Worm (Caenorhabditis elegans) whole organism, L4 larva: Measurements from ENCODE around the gene col-178.

Experiments
- F37D6.2 ChIP-seq: sonication (generic microtip); optimal IDR thresholded peaks from 2 replicates; lab custom pipeline; 2016; ENCODE audit warnings: mild to moderate bottlenecking, missing genetic modification characterization, missing compliant biosample characterization
- F44E2.7 ChIP-seq: fragments of 200-800 bp; sonication (Bioruptor generic); IDR thresholded peaks from 2 replicates; pipeline ENCODE4 v2.1.2; 2022; ENCODE audit warnings: missing genetic modification characterization, missing compliant biosample characterization
- R02D3.7 ChIP-seq: fragments of 150-350 bp; sonication (generic microtip); optimal IDR thresholded peaks from 3 replicates; lab custom pipeline; 2014; ENCODE audit warnings: missing biosample characterization, missing genetic modification characterization
- T20F7.1 ChIP-seq: fragments of 200-800 bp; sonication (Bioruptor generic); optimal IDR thresholded peaks from 2 replicates; lab custom pipeline; 2018; ENCODE audit warnings: mild to moderate bottlenecking, missing genetic modification characterization, missing compliant biosample characterization
- Y105C5A.15 ChIP-seq: fragments of 200-800 bp; sonication (Bioruptor generic); IDR thresholded peaks from 2 replicates; pipeline ENCODE4 v1.3.6; 2022; ENCODE audit warnings: missing genetic modification characterization, missing compliant biosample characterization
- Y75B8A.6 ChIP-seq: fragments of 200-800 bp; sonication (Bioruptor generic); IDR thresholded peaks from 2 replicates; pipeline ENCODE4 v1.3.6; 2022; ENCODE audit warnings: missing genetic modification reagents, missing genetic modification characterization, missing compliant biosample characterization
- aly-2 ChIP-seq: sonication (generic microtip); optimal IDR thresholded peaks from 2 replicates; lab custom pipeline; 2018; ENCODE audit warnings: missing biosample characterization, missing genetic modification characterization
- ama-1 ChIP-seq: fragments of 150-350 bp; optimal IDR thresholded peaks from 2 replicates; lab custom pipeline; 2014; ENCODE audit warnings: inconsistent platforms, mixed read lengths
- ceh-20 ChIP-seq: fragments of 200-800 bp; sonication (Bioruptor generic); IDR thresholded peaks from 2 replicates; pipeline ENCODE4 v1.3.6; 2022; ENCODE audit warnings: missing genetic modification reagents, missing genetic modification characterization, missing compliant biosample characterization
- ceh-28 ChIP-seq: fragments of 150-350 bp; optimal IDR thresholded peaks from 2 replicates; lab custom pipeline; 2014; ENCODE audit warnings: missing biosample characterization, missing genetic modification reagents, missing genetic modification characterization
- ceh-62 ChIP-seq: sonication (generic microtip); optimal IDR thresholded peaks from 2 replicates; lab custom pipeline; 2017; ENCODE audit warnings: missing biosample characterization, missing genetic modification characterization
- ceh-82 ChIP-seq: sonication (generic microtip); optimal IDR thresholded peaks from 2 replicates; lab custom pipeline; 2017; ENCODE audit warnings: missing biosample characterization, missing genetic modification characterization
- ces-1 ChIP-seq: fragments of 150-350 bp; sonication (generic microtip); optimal IDR thresholded peaks from 4 replicates; lab custom pipeline; 2014; ENCODE audit warnings: missing biosample characterization, missing genetic modification reagents, missing genetic modification characterization
- cey-2 ChIP-seq: sonication (generic microtip); optimal IDR thresholded peaks from 3 replicates; lab custom pipeline; 2017; ENCODE audit warnings: missing genetic modification characterization, mild to moderate bottlenecking, missing compliant biosample characterization, antibody characterized with exemption, borderline replicate concordance; ENCODE audit not compliant: insufficient read depth
- daf-12 ChIP-seq: fragments of 150-350 bp; optimal IDR thresholded peaks from 2 replicates; lab custom pipeline; 2014; ENCODE audit warnings: missing biosample characterization, missing genetic modification reagents, missing genetic modification characterization
- daf-19 ChIP-seq: fragments of 200-800 bp; sonication (Bioruptor generic); conservative IDR thresholded peaks from 2 replicates; pipeline ENCODE4 v1.3.6; 2022; ENCODE audit warnings: missing genetic modification characterization, missing compliant biosample characterization
- dmd-6 ChIP-seq: fragments of 200-800 bp; sonication (Bioruptor generic); IDR thresholded peaks from 2 replicates; pipeline ENCODE4 v1.3.6; 2022; ENCODE audit warnings: missing genetic modification reagents, missing genetic modification characterization, missing compliant biosample characterization
- dmd-9 ChIP-seq: fragments of 200-800 bp; sonication (Bioruptor generic); IDR thresholded peaks from 2 replicates; pipeline ENCODE4 v1.3.6; 2022; ENCODE audit warnings: missing genetic modification reagents, missing genetic modification characterization, missing compliant biosample characterization
- dve-1 ChIP-seq: sonication (generic microtip); optimal IDR thresholded peaks from 2 replicates; lab custom pipeline; 2017; ENCODE audit warnings: antibody characterized with exemption, mild to moderate bottlenecking, missing genetic modification characterization, missing compliant biosample characterization; ENCODE audit not compliant: insufficient read depth
- egl-27 ChIP-seq: sonication (generic microtip); optimal IDR thresholded peaks from 3 replicates; lab custom pipeline; 2017; ENCODE audit warnings: missing biosample characterization, missing genetic modification reagents, missing genetic modification characterization
- egl-43 ChIP-seq: fragments of 200-800 bp; sonication (Bioruptor generic); IDR thresholded peaks from 2 replicates; pipeline ENCODE4 v1.3.6; 2022; ENCODE audit warnings: missing genetic modification reagents, missing genetic modification characterization, missing compliant biosample characterization
- fos-1 ChIP-seq: fragments of 150-350 bp; optimal IDR thresholded peaks from 2 replicates; lab custom pipeline; 2014; ENCODE audit warnings: missing biosample characterization, missing genetic modification characterization
- gei-8 ChIP-seq: fragments of 200-800 bp; sonication (Bioruptor generic); optimal IDR thresholded peaks from 2 replicates; lab custom pipeline; 2018; ENCODE audit warnings: mild to moderate bottlenecking, missing genetic modification characterization, missing compliant biosample characterization
- lim-7 ChIP-seq: fragments of 200-800 bp; sonication (Bioruptor generic); IDR thresholded peaks from 2 replicates; pipeline ENCODE4 v1.3.6; 2022; ENCODE audit warnings: missing genetic modification characterization, missing compliant biosample characterization
- lin-15B ChIP-seq: fragments of 150-350 bp; sonication (generic microtip); optimal IDR thresholded peaks from 3 replicates; lab custom pipeline; 2014; ENCODE audit warnings: missing biosample characterization, missing genetic modification characterization
- lir-3 ChIP-seq: sonication (generic microtip); optimal IDR thresholded peaks from 2 replicates; lab custom pipeline; 2016; ENCODE audit warnings: mild to moderate bottlenecking, missing genetic modification characterization, missing compliant biosample characterization
- lsy-2 ChIP-seq, 2 experiments: fragments of 150-350 bp in 1 of 2; sonication (generic microtip) in 1 of 2; optimal IDR thresholded peaks; 2 replicates each; lab custom pipeline; 2014 to 2017; ENCODE audit warnings: missing biosample characterization in 2 of 2, missing genetic modification characterization in 2 of 2
- madf-5 ChIP-seq, 2 experiments: fragments of 200-800 bp; sonication (Bioruptor generic); IDR thresholded peaks; 2 replicates each; pipeline ENCODE4 v1.3.6; 2022; ENCODE audit warnings: missing compliant biosample characterization in 2 of 2, missing genetic modification characterization in 2 of 2
- madf-9 ChIP-seq: fragments of 200-800 bp; sonication (Bioruptor generic); conservative IDR thresholded peaks from 2 replicates; pipeline ENCODE4 v1.3.6; 2022; ENCODE audit warnings: missing genetic modification reagents, missing genetic modification characterization, missing compliant biosample characterization
- mes-2 ChIP-seq: sonication (generic microtip); optimal IDR thresholded peaks from 2 replicates; lab custom pipeline; 2016; ENCODE audit warnings: missing genotype, mild to moderate bottlenecking, missing genetic modification characterization, missing compliant biosample characterization; ENCODE audit not compliant: poor library complexity, severe bottlenecking
- mxl-2 ChIP-seq: fragments of 200-800 bp; sonication (Bioruptor generic); conservative IDR thresholded peaks from 2 replicates; pipeline ENCODE4 v1.3.6; 2022; ENCODE audit warnings: missing genetic modification reagents, missing genetic modification characterization, missing compliant biosample characterization
- mxl-3 ChIP-seq: fragments of 200-800 bp; sonication (Bioruptor generic); optimal IDR thresholded peaks from 2 replicates; lab custom pipeline; 2018; ENCODE audit warnings: mild to moderate bottlenecking, missing genetic modification characterization, missing compliant biosample characterization
- nhr-102 ChIP-seq: sonication (generic microtip); optimal IDR thresholded peaks from 2 replicates; lab custom pipeline; 2016; ENCODE audit warnings: mild to moderate bottlenecking, missing genetic modification characterization, moderate library complexity, missing compliant biosample characterization
- nhr-25 ChIP-seq: sonication (generic microtip); optimal IDR thresholded peaks from 2 replicates; lab custom pipeline; 2017; ENCODE audit warnings: missing genetic modification characterization, mild to moderate bottlenecking, missing compliant biosample characterization, antibody characterized with exemption, moderate library complexity, borderline replicate concordance; ENCODE audit not compliant: insufficient read depth
- nhr-48 ChIP-seq: sonication (generic microtip); optimal IDR thresholded peaks from 2 replicates; lab custom pipeline; 2016; ENCODE audit warnings: mild to moderate bottlenecking, missing genetic modification characterization, missing compliant biosample characterization
- nhr-76 ChIP-seq: fragments of 150-350 bp; optimal IDR thresholded peaks from 2 replicates; lab custom pipeline; 2014; ENCODE audit warnings: missing biosample characterization, missing genetic modification characterization
- php-3 ChIP-seq: fragments of 200-800 bp; sonication (Bioruptor generic); IDR thresholded peaks from 2 replicates; pipeline ENCODE4 v1.3.6; 2022; ENCODE audit warnings: missing genetic modification reagents, missing genetic modification characterization, missing compliant biosample characterization
- pqm-1 ChIP-seq: sonication (generic microtip); optimal IDR thresholded peaks from 2 replicates; lab custom pipeline; 2017; ENCODE audit warnings: missing biosample characterization, missing genetic modification characterization
- saeg-2 ChIP-seq: fragments of 200-800 bp; sonication (Bioruptor generic); IDR thresholded peaks from 2 replicates; pipeline ENCODE4 v1.3.6; 2022; ENCODE audit warnings: missing genetic modification reagents, missing genetic modification characterization, missing compliant biosample characterization
- set-16 ChIP-seq: fragments of 200-800 bp; sonication (Bioruptor generic); IDR thresholded peaks from 2 replicates; pipeline ENCODE4 v1.3.6; 2022; ENCODE audit warnings: missing genetic modification reagents, missing genetic modification characterization, missing compliant biosample characterization
- snpc-4 ChIP-seq: fragments of 150-350 bp; optimal IDR thresholded peaks from 2 replicates; lab custom pipeline; 2014; ENCODE audit warnings: missing biosample characterization, missing genetic modification characterization
- spr-3 ChIP-seq: fragments of 200-800 bp; sonication (Bioruptor generic); optimal IDR thresholded peaks from 2 replicates; lab custom pipeline; 2018; ENCODE audit warnings: mild to moderate bottlenecking, missing genetic modification characterization, missing compliant biosample characterization
- tra-1 ChIP-seq: fragments of 200-800 bp; sonication (Bioruptor generic); IDR thresholded peaks from 2 replicates; pipeline ENCODE4 v1.3.6; 2022; ENCODE audit warnings: missing genetic modification reagents, missing genetic modification characterization, missing compliant biosample characterization
- unc-39 ChIP-seq: sonication (generic microtip); optimal IDR thresholded peaks from 2 replicates; lab custom pipeline; 2017; ENCODE audit warnings: missing biosample characterization, missing genetic modification characterization
- vab-7 ChIP-seq: fragments of 200-800 bp; sonication (Bioruptor generic); IDR thresholded peaks from 2 replicates; pipeline ENCODE4 v1.3.6; 2022; ENCODE audit warnings: missing genetic modification reagents, missing genetic modification characterization, missing compliant biosample characterization
- zag-1 ChIP-seq: fragments of 150-350 bp; optimal IDR thresholded peaks from 2 replicates; lab custom pipeline; 2014; ENCODE audit warnings: missing biosample characterization, missing genetic modification characterization
- zfp-2 ChIP-seq: sonication (generic microtip); optimal IDR thresholded peaks from 2 replicates; lab custom pipeline; 2016; ENCODE audit warnings: mild to moderate bottlenecking, missing genetic modification characterization, missing compliant biosample characterization
- zip-11 ChIP-seq: fragments of 200-800 bp; sonication (Bioruptor generic); IDR thresholded peaks from 2 replicates; pipeline ENCODE4 v1.3.6; 2022; ENCODE audit warnings: missing genetic modification characterization, missing compliant biosample characterization
- zip-2 ChIP-seq: fragments of 150-350 bp; optimal IDR thresholded peaks from 2 replicates; lab custom pipeline; 2014; ENCODE audit warnings: missing biosample characterization, missing genetic modification characterization
- ztf-7 ChIP-seq: fragments of 150-350 bp; optimal IDR thresholded peaks from 2 replicates; lab custom pipeline; 2014; ENCODE audit warnings: missing biosample characterization, missing genetic modification characterization

The col-178 gene

ce11 chrX:11162778-11163584, 36.3 kb upstream of the col-178 start (continued):
- no peak for TF ChIP-seq fos-1 (tag; lab: Kevin White, UChicago)
- no peak for TF ChIP-seq zag-1 (tag; lab: Kevin White, UChicago)
- no peak for TF ChIP-seq ces-1
- TF ChIP-seq aly-2 (tag; lab: Kevin White, UChicago) = no peak
- no peak for TF ChIP-seq ceh-82 (tag; lab: Kevin White, UChicago)
- no peak for TF ChIP-seq ceh-20 (GFP tag; lab: Robert Waterston, UW)
- TF ChIP-seq nhr-102 (tag; lab: Kevin White, UChicago) = no peak
- TF ChIP-seq F37D6.2 = no peak
- no peak for TF ChIP-seq cey-2
- TF ChIP-seq unc-39 = no peak
- TF ChIP-seq lim-7 (GFP tag; lab: Robert Waterston, UW) = peak; percentile 84
- TF ChIP-seq ama-1 (lab: Kevin White, UChicago) = no peak
- peak; percentile 30 for TF ChIP-seq nhr-48 (tag; lab: Kevin White, UChicago)
- peak; percentile 70; the same call in 1 of the 2 replicates for TF ChIP-seq F44E2.7
- no peak; the same call in 1 of the 2 replicates for TF ChIP-seq madf-9 (GFP tag; lab: Robert Waterston, UW)
- TF ChIP-seq snpc-4 (tag; lab: Kevin White, UChicago) = no peak
- peak; percentile 17 for TF ChIP-seq tra-1
- no peak for TF ChIP-seq mxl-3 (GFP tag; lab: Kevin White, UChicago)
- TF ChIP-seq egl-27 (tag; lab: Kevin White, UChicago) = no peak
- TF ChIP-seq mxl-2 (GFP tag; lab: Robert Waterston, UW) = no peak
- no peak for TF ChIP-seq ceh-28
- TF ChIP-seq nhr-25 (tag; lab: Kevin White, UChicago) = no peak
- no peak for TF ChIP-seq set-16 (GFP tag; lab: Robert Waterston, UW)
- TF ChIP-seq R02D3.7 (tag; lab: Kevin White, UChicago) = no peak
- no peak for TF ChIP-seq pqm-1 (tag; lab: Kevin White, UChicago)
- TF ChIP-seq zip-2 (tag; lab: Kevin White, UChicago) = no peak
- peak; percentile 25 to 63; a peak in 1 of 4 replicates for TF ChIP-seq madf-5 (GFP tag; IDR thresholded peaks at IDR 0.05; lab: Robert Waterston, UW)
- TF ChIP-seq daf-19 (GFP tag; lab: Robert Waterston, UW) = no peak
- no peak for TF ChIP-seq dve-1 (tag; lab: Kevin White, UChicago)
- no peak for TF ChIP-seq lsy-2 (tag; optimal IDR thresholded peaks at IDR 0.05; lab: Kevin White, UChicago)
- TF ChIP-seq saeg-2 (GFP tag; lab: Robert Waterston, UW) = 0 out of 2 replicates have a peak, but pooled peaks have one; percentile 34
- no peak for TF ChIP-seq daf-12
- no peak for TF ChIP-seq zip-11 (GFP tag; lab: Robert Waterston, UW)
- no peak for TF ChIP-seq T20F7.1 (GFP tag; lab: Kevin White, UChicago)
- no peak for TF ChIP-seq mes-2 (tag; lab: Kevin White, UChicago)
- peak; percentile 62; the same call in 1 of the 2 replicates for TF ChIP-seq Y105C5A.15 (GFP tag; lab: Robert Waterston, UW)
- TF ChIP-seq ceh-62 (tag; lab: Kevin White, UChicago) = no peak
- no peak for TF ChIP-seq nhr-76 (tag; lab: Kevin White, UChicago)
- TF ChIP-seq Y75B8A.6 (GFP tag; lab: Robert Waterston, UW) = no peak
- TF ChIP-seq spr-3 = peak; percentile 24
- TF ChIP-seq gei-8 = no peak
- no peak for TF ChIP-seq zfp-2 (tag; lab: Kevin White, UChicago)
- TF ChIP-seq dmd-9 = no peak
- TF ChIP-seq php-3 (GFP tag; lab: Robert Waterston, UW) = no peak
- TF ChIP-seq egl-43 = no peak
- peak; percentile 35; the same call in 1 of the 2 replicates for TF ChIP-seq dmd-6 (GFP tag; lab: Robert Waterston, UW)
- no peak for TF ChIP-seq ztf-7 (tag; lab: Kevin White, UChicago)
- no peak for TF ChIP-seq lin-15B (tag; lab: Kevin White, UChicago)
- TF ChIP-seq vab-7 (GFP tag; lab: Robert Waterston, UW) = peak; percentile 67
- TF ChIP-seq lir-3 (tag; lab: Kevin White, UChicago) = no peak
